Fruit fly (Drosophila melanogaster) whole organism, wandering third instar larva: ENCODE data around the gene CG15740.

Experiments used
- Abd-B ChIP-seq: fragments of >200 bp; optimal IDR thresholded peaks from 2 replicates; lab custom pipeline; 2017; ENCODE audit warnings: missing biosample characterization, missing genetic modification characterization
- CG32264 ChIP-seq: fragments of 200-800 bp; sonication (Bioruptor generic); optimal IDR thresholded peaks from 2 replicates; lab custom pipeline; 2016; ENCODE audit warnings: missing biosample characterization, missing genetic modification characterization
- CG9705 ChIP-seq: fragments of 200-800 bp; sonication (Bioruptor generic); optimal IDR thresholded peaks from 2 replicates; lab custom pipeline; 2018; ENCODE audit warnings: missing biosample characterization, mild to moderate bottlenecking, missing genetic modification characterization
- CrebA ChIP-seq: fragments of 200-800 bp; sonication (Bioruptor generic); optimal IDR thresholded peaks from 2 replicates; lab custom pipeline; 2016; ENCODE audit warnings: missing biosample characterization, mild to moderate bottlenecking, missing genetic modification characterization, borderline replicate concordance
- Dfd ChIP-seq: fragments of >200 bp; optimal IDR thresholded peaks from 2 replicates; lab custom pipeline; 2017; ENCODE audit warnings: missing biosample characterization, missing genetic modification characterization
- Dif ChIP-seq: fragments of 200-275, 200-300 bp; sonication (Bioruptor generic); optimal IDR thresholded peaks from 2 replicates; lab custom pipeline; 2018; ENCODE audit warnings: missing biosample characterization, missing genetic modification characterization; ENCODE audit not compliant: partially characterized antibody
- GATAd ChIP-seq: sonication (Bioruptor generic); optimal IDR thresholded peaks from 2 replicates; lab custom pipeline; 2016; ENCODE audit warnings: missing biosample characterization, missing genetic modification characterization
- HLH106 ChIP-seq: fragments of 200-800 bp; optimal IDR thresholded peaks from 3 replicates; lab custom pipeline; 2019; ENCODE audit warnings: missing biosample characterization, mild to moderate bottlenecking, missing genetic modification characterization, moderate library complexity
- Hnf4 ChIP-seq: fragments of 200-800 bp; sonication (Bioruptor generic); optimal IDR thresholded peaks from 2 replicates; lab custom pipeline; 2016; ENCODE audit warnings: missing biosample characterization, mild to moderate bottlenecking, missing genetic modification characterization
- Hr78 ChIP-seq: fragments of >200 bp; optimal IDR thresholded peaks from 2 replicates; lab custom pipeline; 2017; ENCODE audit warnings: missing biosample characterization, missing genetic modification characterization
- Hr83 ChIP-seq: fragments of 200-300 bp; sonication (Bioruptor generic); optimal IDR thresholded peaks from 2 replicates; lab custom pipeline; 2016; ENCODE audit warnings: missing biosample characterization, mild to moderate bottlenecking, missing genetic modification characterization, moderate library complexity; ENCODE audit not compliant: poor library complexity, severe bottlenecking
- Jra ChIP-seq: sonication (Bioruptor generic); optimal IDR thresholded peaks from 2 replicates; lab custom pipeline; 2016; ENCODE audit warnings: missing biosample characterization, missing genetic modification characterization
- Mio ChIP-seq: sonication (Bioruptor generic); optimal IDR thresholded peaks from 2 replicates; lab custom pipeline; 2016; ENCODE audit warnings: missing biosample characterization, missing genetic modification characterization
- Myc ChIP-seq: fragments of >200 bp; optimal IDR thresholded peaks from 2 replicates; lab custom pipeline; 2017
- N ChIP-seq: fragments of >200 bp; optimal IDR thresholded peaks from 2 replicates; lab custom pipeline; 2018; ENCODE audit warnings: missing biosample characterization, missing external identifiers, missing genetic modification characterization
- OdsH ChIP-seq: fragments of 200-800 bp; sonication (Bioruptor generic); optimal IDR thresholded peaks from 2 replicates; lab custom pipeline; 2016; ENCODE audit warnings: missing biosample characterization, mild to moderate bottlenecking, missing genetic modification characterization
- Rel ChIP-seq, 2 experiments: fragments of 200-800 bp; sonication (Bioruptor generic) in 1 of 2; optimal IDR thresholded peaks; 2 replicates in 1 of 2; 3 replicates in 1 of 2; lab custom pipeline; 2016 to 2019; ENCODE audit warnings: mild to moderate bottlenecking in 2 of 2, missing biosample characterization in 2 of 2, missing genetic modification characterization in 2 of 2, moderate library complexity in 1 of 2
- Sp1 ChIP-seq: fragments of 200-800 bp; sonication (Bioruptor generic); optimal IDR thresholded peaks from 3 replicates; lab custom pipeline; 2019; ENCODE audit warnings: missing biosample characterization, mild to moderate bottlenecking, missing genetic modification characterization, moderate library complexity
- Vsx2 ChIP-seq: fragments of 200-300, 225-300 bp; sonication (Bioruptor generic); optimal IDR thresholded peaks from 2 replicates; lab custom pipeline; 2018; ENCODE audit warnings: missing biosample characterization, missing genetic modification characterization; ENCODE audit not compliant: partially characterized antibody
- br ChIP-seq: fragments of 200-800 bp; sonication (Bioruptor generic); optimal IDR thresholded peaks from 2 replicates; lab custom pipeline; 2016; ENCODE audit warnings: missing biosample characterization, missing genetic modification characterization
- brk ChIP-seq: fragments of 200-800 bp; sonication (Bioruptor generic); optimal IDR thresholded peaks from 2 replicates; lab custom pipeline; 2016; ENCODE audit warnings: missing biosample characterization, mild to moderate bottlenecking, missing genetic modification characterization
- dl ChIP-seq, 2 experiments: fragments of 175-275, 200-275 bp in 1 of 2; fragments of 200-275 bp in 1 of 2; sonication (Bioruptor generic); optimal IDR thresholded peaks; lab custom pipeline; 2018; ENCODE audit warnings: mild to moderate bottlenecking in 2 of 2, missing biosample characterization in 2 of 2, missing genetic modification characterization in 2 of 2, moderate library complexity in 2 of 2; ENCODE audit not compliant: partially characterized antibody in 2 of 2, insufficient read depth in 1 of 2
- dmrt93B ChIP-seq: fragments of 200-800 bp; sonication (Bioruptor generic); optimal IDR thresholded peaks from 2 replicates; lab custom pipeline; 2018; ENCODE audit warnings: missing biosample characterization, mild to moderate bottlenecking, missing genetic modification characterization
- dsf ChIP-seq: sonication (Bioruptor generic); optimal IDR thresholded peaks from 2 replicates; lab custom pipeline; 2016; ENCODE audit warnings: missing biosample characterization, missing genetic modification characterization, borderline replicate concordance
- ey ChIP-seq: fragments of 200-800 bp; sonication (Bioruptor generic); optimal IDR thresholded peaks from 2 replicates; lab custom pipeline; 2016; ENCODE audit warnings: missing biosample characterization, missing genetic modification characterization
- foxo ChIP-seq, 2 experiments: fragments of 200-800 bp; sonication (Bioruptor generic); optimal IDR thresholded peaks; 2 replicates in 1 of 2; 3 replicates in 1 of 2; lab custom pipeline; 2016 to 2017; ENCODE audit warnings: missing biosample characterization in 2 of 2, missing genetic modification characterization in 2 of 2
- fru ChIP-seq: fragments of 200-800 bp; sonication (Bioruptor generic); optimal IDR thresholded peaks from 3 replicates; lab custom pipeline; 2016; ENCODE audit warnings: missing biosample characterization, mild to moderate bottlenecking, missing genetic modification characterization
- h ChIP-seq: fragments of 200-800 bp; sonication (Bioruptor generic); optimal IDR thresholded peaks from 3 replicates; lab custom pipeline; 2016; ENCODE audit warnings: missing biosample characterization, mild to moderate bottlenecking, missing genetic modification characterization
- jim ChIP-seq: fragments of 175-275, 200-325 bp; sonication (Bioruptor generic); optimal IDR thresholded peaks from 2 replicates; lab custom pipeline; 2016; ENCODE audit warnings: missing biosample characterization, mild to moderate bottlenecking, missing genetic modification characterization
- lola ChIP-seq: fragments of >200 bp; optimal IDR thresholded peaks from 2 replicates; lab custom pipeline; 2017; ENCODE audit warnings: missing biosample characterization, missing genetic modification characterization
- pan ChIP-seq: fragments of >200 bp; optimal IDR thresholded peaks from 2 replicates; lab custom pipeline; 2017
- psq ChIP-seq: fragments of 200-800 bp; sonication (Bioruptor generic); optimal IDR thresholded peaks from 3 replicates; lab custom pipeline; 2017; ENCODE audit warnings: missing biosample characterization, mild to moderate bottlenecking, missing genetic modification characterization, moderate library complexity
- rgr ChIP-seq: fragments of 200-800 bp; sonication (Bioruptor generic); optimal IDR thresholded peaks from 3 replicates; lab custom pipeline; 2016; ENCODE audit warnings: missing biosample characterization, mild to moderate bottlenecking, missing genetic modification characterization
- sage ChIP-seq: fragments of 200-800 bp; sonication (Bioruptor generic); optimal IDR thresholded peaks from 2 replicates; lab custom pipeline; 2016; ENCODE audit warnings: missing biosample characterization, mild to moderate bottlenecking, missing genetic modification characterization
- sv ChIP-seq: fragments of 200-800 bp; sonication (Bioruptor generic); optimal IDR thresholded peaks from 3 replicates; lab custom pipeline; 2016; ENCODE audit warnings: missing biosample characterization, missing genetic modification characterization
- tai ChIP-seq: sonication (Bioruptor generic); optimal IDR thresholded peaks from 2 replicates; lab custom pipeline; 2016; ENCODE audit warnings: missing biosample characterization, missing genetic modification characterization
- usp ChIP-seq: fragments of >200 bp; optimal IDR thresholded peaks from 2 replicates; lab custom pipeline; 2017; ENCODE audit warnings: missing biosample characterization, missing genetic modification characterization
- woc ChIP-seq: sonication (Bioruptor generic); optimal IDR thresholded peaks from 2 replicates; lab custom pipeline; 2016; ENCODE audit warnings: missing biosample characterization, mild to moderate bottlenecking, missing genetic modification characterization

CG15740 gene

dm6 chrX:11857522-11858438, 11.9 kb upstream of the CG15740 start:
- TF ChIP-seq lola (GFP tag; lab: Kevin White, UChicago) (no peak), sv (GFP tag; lab: Kevin White, UChicago) (peak; percentile 62), Hnf4 (GFP tag; lab: Kevin White, UChicago) (peak; percentile 75), fru (GFP tag; lab: Kevin White, UChicago) (peak; percentile 83), CG9705 (GFP tag; lab: Kevin White, UChicago) (peak; percentile 15), Dif (GFP tag; lab: Kevin White, UChicago) (no peak), CrebA (no peak), CG32264 (GFP tag; lab: Kevin White, UChicago) (peak; percentile 64), N (no peak), Abd-B (GFP tag; lab: Kevin White, UChicago) (no peak), Rel (GFP tag; optimal IDR thresholded peaks at IDR 0.05; lab: Kevin White, UChicago) (peak; percentile 34), Rel (tag; optimal IDR thresholded peaks at IDR 0.05; lab: Kevin White, UChicago) (peak; percentile 45), br (GFP tag; lab: Kevin White, UChicago) (peak; percentile 80), Mio (GFP tag; lab: Kevin White, UChicago) (no peak), HLH106 (tag; lab: Kevin White, UChicago) (peak; percentile 87), dsf (GFP tag; lab: Kevin White, UChicago) (no peak), GATAd (GFP tag; lab: Kevin White, UChicago) (no peak), Myc (no peak), usp (no peak), foxo (GFP tag; optimal IDR thresholded peaks at IDR 0.05; lab: Kevin White, UChicago) (peak in 1 of 2 experiments; percentile 85), woc (peak; percentile 56), dmrt93B (GFP tag; lab: Kevin White, UChicago) (peak; percentile 61), Vsx2 (GFP tag; lab: Kevin White, UChicago) (no peak), Sp1 (peak; percentile 83), jim (no peak), rgr (GFP tag; lab: Kevin White, UChicago) (peak; percentile 78), brk (GFP tag; lab: Kevin White, UChicago) (no peak), psq (GFP tag; lab: Kevin White, UChicago) (peak; percentile 52), Dfd (no peak), OdsH (GFP tag; lab: Kevin White, UChicago) (peak; percentile 64), Hr78 (GFP tag; lab: Kevin White, UChicago) (no peak), Jra (GFP tag; lab: Kevin White, UChicago) (peak; percentile 12), dl (GFP tag; optimal IDR thresholded peaks at IDR 0.05; lab: Kevin White, UChicago; ENCODE audit: insufficient read depth in 1 of 2, partially characterized antibody in 2 of 2) (no peak), ey (GFP tag; lab: Kevin White, UChicago) (peak; percentile 62), pan (no peak), tai (no peak), sage (peak; percentile 47), h (peak; percentile 81), Hr83 (peak; percentile 48)
- TF ChIP-seq, all 38 proteins: peak for 20

- TF ChIP-seq dmrt93B (GFP tag; lab: Kevin White, UChicago) (no peak), pan (no peak), Rel (GFP tag; optimal IDR thresholded peaks at IDR 0.05; lab: Kevin White, UChicago) (no peak), Rel (tag; optimal IDR thresholded peaks at IDR 0.05; lab: Kevin White, UChicago) (no peak), psq (GFP tag; lab: Kevin White, UChicago) (no peak), fru (GFP tag; lab: Kevin White, UChicago) (no peak), sv (GFP tag; lab: Kevin White, UChicago) (no peak), Hr83 (no peak), Abd-B (GFP tag; lab: Kevin White, UChicago) (no peak), CrebA (no peak), Sp1 (no peak), h (no peak), Hr78 (GFP tag; lab: Kevin White, UChicago) (no peak), rgr (GFP tag; lab: Kevin White, UChicago) (no peak)
Measured at dm6 chrX:11856867-11857266, 11.0 kb upstream of the CG15740 start.
